Worm (Caenorhabditis elegans): ENCODE data around the gene C48D5.3.

C48D5.3 gene

ce11 chrIII:3630337-3630736, 48.8 kb upstream of the C48D5.3 start, which contains the start of gene mrps-31 (continued):
- no peak for TF ChIP-seq madf-3 (GFP tag; IDR thresholded peaks at IDR 0.05)
- no peak for TF ChIP-seq Y56A3A.18 (GFP tag; IDR thresholded peaks at IDR 0.05)
- TF ChIP-seq Y95B8A.8 (GFP tag; IDR thresholded peaks at IDR 0.05), result no peak
- no peak for TF ChIP-seq snpc-1.3 (tag; optimal IDR thresholded peaks at IDR 0.05; ENCODE audit: insufficient read depth)
- TF ChIP-seq aptf-3 (GFP tag; IDR thresholded peaks at IDR 0.05), result no peak
- TF ChIP-seq let-607 (tag; optimal IDR thresholded peaks at IDR 0.05), result peak in 1 of 2 experiments; percentile 25
- no peak for TF ChIP-seq ztf-3 (GFP tag; optimal IDR thresholded peaks at IDR 0.05)
- no peak for TF ChIP-seq rec-8 (tag; optimal IDR thresholded peaks at IDR 0.05)
- TF ChIP-seq lin-26 (GFP tag; IDR thresholded peaks at IDR 0.05), result no peak
- no peak for TF ChIP-seq ztf-28 (GFP tag; IDR thresholded peaks at IDR 0.05)
- TF ChIP-seq mcd-1 (GFP tag; IDR thresholded peaks at IDR 0.05), result 0 out of 2 replicates have a peak, but pooled peaks have one; percentile 21
- no peak for TF ChIP-seq attf-6 (GFP tag; IDR thresholded peaks at IDR 0.05)
- TF ChIP-seq C17E4.6 (GFP tag; IDR thresholded peaks at IDR 0.05), result no peak
- TF ChIP-seq F37B4.10 (GFP tag; IDR thresholded peaks at IDR 0.05), result no peak
- no peak for TF ChIP-seq nfya-1 (tag; optimal IDR thresholded peaks at IDR 0.05; ENCODE audit: borderline replicate concordance, insufficient read depth)
- TF ChIP-seq T26A5.8 (tag; optimal IDR thresholded peaks at IDR 0.05), result no peak
- no peak for TF ChIP-seq sptf-2 (GFP tag; optimal IDR thresholded peaks at IDR 0.05)
- no peak for TF ChIP-seq lir-1 (GFP tag; conservative IDR thresholded peaks at IDR 0.05)
- no peak for TF ChIP-seq hrde-1 (tag; optimal IDR thresholded peaks at IDR 0.05; ENCODE audit: borderline replicate concordance)
- no peak for TF ChIP-seq him-1 (tag; optimal IDR thresholded peaks at IDR 0.05)
- TF ChIP-seq nfyb-1 (GFP tag; IDR thresholded peaks at IDR 0.05), result no peak
- TF ChIP-seq egl-18 (GFP tag; IDR thresholded peaks at IDR 0.05), result no peak
- TF ChIP-seq repo-1 (tag; optimal IDR thresholded peaks at IDR 0.05), result no peak
- TF ChIP-seq C06A6.2 (GFP tag; conservative IDR thresholded peaks at IDR 0.05), result no peak
- no peak for TF ChIP-seq F10E7.11 (tag; optimal IDR thresholded peaks at IDR 0.05)
- peak; percentile 17 for TF ChIP-seq madf-10 (tag; optimal IDR thresholded peaks at IDR 0.05)
- no peak for TF ChIP-seq cebp-2 (GFP tag; IDR thresholded peaks at IDR 0.05)
- TF ChIP-seq ccch-3 (GFP tag; optimal IDR thresholded peaks at IDR 0.05), result no peak
- peak; percentile 97 for TF ChIP-seq attf-3 (GFP tag; conservative IDR thresholded peaks at IDR 0.05)
- no peak for TF ChIP-seq nfya-2 (GFP tag; IDR thresholded peaks at IDR 0.05)
- TF ChIP-seq snpc-1.1 (tag; optimal IDR thresholded peaks at IDR 0.05; ENCODE audit: insufficient read depth), result no peak
- peak; percentile 14 for TF ChIP-seq tbp1 (GFP tag; optimal IDR thresholded peaks at IDR 0.05)
- no peak for TF ChIP-seq chd-7 (tag; optimal IDR thresholded peaks at IDR 0.05)
- TF ChIP-seq zim-3 (tag; optimal IDR thresholded peaks at IDR 0.05), result no peak
- TF ChIP-seq mel-28 (tag; optimal IDR thresholded peaks at IDR 0.05; ENCODE audit: borderline replicate concordance), result no peak
- TF ChIP-seq mes-4 (tag; optimal IDR thresholded peaks at IDR 0.05), result no peak
- no peak for TF ChIP-seq let-526 (GFP tag; IDR thresholded peaks at IDR 0.05)
- peak; percentile 2 for TF ChIP-seq nhr-90 (tag; optimal IDR thresholded peaks at IDR 0.05)
- TF ChIP-seq snpc-3.4 (tag; optimal IDR thresholded peaks at IDR 0.05), result no peak
- no peak for TF ChIP-seq sea-2 (GFP tag; IDR thresholded peaks at IDR 0.05)
- TF ChIP-seq akir-1 (GFP tag; optimal IDR thresholded peaks at IDR 0.05), result no peak
- no peak for TF ChIP-seq mxl-1 (tag; optimal IDR thresholded peaks at IDR 0.05)
- TF ChIP-seq unc-62 (GFP tag; optimal IDR thresholded peaks at IDR 0.05), result no peak
- TF ChIP-seq F55B11.4 (tag; optimal IDR thresholded peaks at IDR 0.05; ENCODE audit: borderline replicate concordance, insufficient read depth), result no peak
- TF ChIP-seq ceh-27 (GFP tag; optimal IDR thresholded peaks at IDR 0.05), result no peak
- no peak for TF ChIP-seq lag-1 (GFP tag; IDR thresholded peaks at IDR 0.05)
- TF ChIP-seq atf-7 (tag; optimal IDR thresholded peaks at IDR 0.05), result no peak
- TF ChIP-seq F57C9.4 (tag; optimal IDR thresholded peaks at IDR 0.05), result no peak
- TF ChIP-seq B0019.2 (GFP tag; conservative IDR thresholded peaks at IDR 0.05), result no peak

Data from whole organism, young adult.